Fruit fly (Drosophila melanogaster): ENCODE measurements around the gene CG9701.

Gene CG9701

dm6 chr3L:16765647-16766628 lies 32.6 kb downstream of the CG9701 start, which contains the start of gene Nrt (continued):
- TF ChIP-seq pho (GFP tag; optimal IDR thresholded peaks at IDR 0.05) (no peak), CG31365 (tag; optimal IDR thresholded peaks at IDR 0.05) (no peak), eve (GFP tag; optimal IDR thresholded peaks at IDR 0.05) (peak in 1 of 2 experiments; percentile 89), Oaz (GFP tag; IDR thresholded peaks at IDR 0.05) (no peak), CG12744 (GFP tag; optimal IDR thresholded peaks at IDR 0.05) (no peak), ttk (GFP tag; IDR thresholded peaks at IDR 0.05) (peak; percentile 65; the same call in 1 of the 2 replicates), amos (GFP tag; IDR thresholded peaks at IDR 0.05; ENCODE audit: partially characterized antibody) (peak; percentile 50), ash1 (GFP tag; optimal IDR thresholded peaks at IDR 0.05) (no peak), CG8944 (GFP tag; optimal IDR thresholded peaks at IDR 0.05) (no peak), vvl (GFP tag; IDR thresholded peaks at IDR 0.05) (peak; percentile 79), CG4820 (GFP tag; optimal IDR thresholded peaks at IDR 0.05) (peak; percentile 8), CG7963 (GFP tag; IDR thresholded peaks at IDR 0.05; ENCODE audit: partially characterized antibody) (no peak), ro (GFP tag; IDR thresholded peaks at IDR 0.05) (no peak), GATAe (GFP tag; conservative IDR thresholded peaks at IDR 0.05) (no peak), stwl (tag; optimal IDR thresholded peaks at IDR 0.05) (peak; percentile 4), dimm (GFP tag; IDR thresholded peaks at IDR 0.05) (no peak), CG7786 (GFP tag; optimal IDR thresholded peaks at IDR 0.05) (no peak), H15 (GFP tag; IDR thresholded peaks at IDR 0.05) (no peak), CG1602 (GFP tag; optimal IDR thresholded peaks at IDR 0.05) (no peak), B-H2 (GFP tag; optimal IDR thresholded peaks at IDR 0.05) (peak; percentile 53), tio (GFP tag; optimal IDR thresholded peaks at IDR 0.05) (no peak), slbo (GFP tag; IDR thresholded peaks at IDR 0.05) (peak; percentile 23; the same call in 1 of the 2 replicates), Bteb2 (GFP tag; optimal IDR thresholded peaks at IDR 0.05) (no peak), CG5180 (GFP tag; optimal IDR thresholded peaks at IDR 0.05) (peak; percentile 39), Doc2 (GFP tag; IDR thresholded peaks at IDR 0.05) (no peak), CG15696 (tag; optimal IDR thresholded peaks at IDR 0.05) (peak; percentile 54), CG30431 (GFP tag; optimal IDR thresholded peaks at IDR 0.05) (no peak), schlank (tag; optimal IDR thresholded peaks at IDR 0.05) (no peak), Fer3 (tag; optimal IDR thresholded peaks at IDR 0.05) (peak; percentile 19), CG10274 (GFP tag; optimal IDR thresholded peaks at IDR 0.05) (no peak), CG7357 (GFP tag; IDR thresholded peaks at IDR 0.05) (no peak), CG8765 (GFP tag; IDR thresholded peaks at IDR 0.05) (no peak), odd (GFP tag; optimal IDR thresholded peaks at IDR 0.05) (peak; percentile 69), Drgx (GFP tag; IDR thresholded peaks at IDR 0.05) (peak; percentile 69), CG3065 (GFP tag; optimal IDR thresholded peaks at IDR 0.05) (no peak), CG6654 (GFP tag; optimal IDR thresholded peaks at IDR 0.05) (no peak), CG11093 (GFP tag; IDR thresholded peaks at IDR 0.05) (no peak), CG2712 (tag; optimal IDR thresholded peaks at IDR 0.05) (peak; percentile 84), Nf-YC (tag; optimal IDR thresholded peaks at IDR 0.05) (peak; percentile 69), MESR4 (GFP tag; optimal IDR thresholded peaks at IDR 0.05) (peak; percentile 1), nerfin-1 (tag; optimal IDR thresholded peaks at IDR 0.05) (peak; percentile 57), CG13624 (GFP tag; optimal IDR thresholded peaks at IDR 0.05) (no peak), sisA (GFP tag; IDR thresholded peaks at IDR 0.05) (peak; percentile 14; the same call in 1 of the 2 replicates), CG9932 (GFP tag; IDR thresholded peaks at IDR 0.05) (peak; percentile 56; the same call in 1 of the 2 replicates), bsh (GFP tag; optimal IDR thresholded peaks at IDR 0.05) (peak; percentile 48 to 76), zfh2 (GFP tag; optimal IDR thresholded peaks at IDR 0.05) (no peak), mld (GFP tag; IDR thresholded peaks at IDR 0.05; ENCODE audit: partially characterized antibody) (no peak), unpg (GFP tag; optimal IDR thresholded peaks at IDR 0.05) (peak; percentile 81), fru (optimal IDR thresholded peaks at IDR 0.05) (no peak)
